Fruit fly (Drosophila melanogaster): Measurements from ENCODE around the gene CG32554.

dm6 chrX:17857809-17858208, 5.3 kb upstream of the CG32554 start:
- TF ChIP-seq pan (optimal IDR thresholded peaks at IDR 0.05) (no peak), Myc (optimal IDR thresholded peaks at IDR 0.05) (no peak), br (GFP tag; optimal IDR thresholded peaks at IDR 0.05) (no peak), OdsH (GFP tag; optimal IDR thresholded peaks at IDR 0.05) (no peak), dl (GFP tag; optimal IDR thresholded peaks at IDR 0.05; ENCODE audit: insufficient read depth in 1 of 2, partially characterized antibody in 2 of 2) (no peak), CrebA (GFP tag; optimal IDR thresholded peaks at IDR 0.05; ENCODE audit: borderline replicate concordance) (no peak), lola (GFP tag; optimal IDR thresholded peaks at IDR 0.05) (no peak), psq (GFP tag; optimal IDR thresholded peaks at IDR 0.05) (no peak)
